Worm (Caenorhabditis elegans) whole organism, L4/young adult: ENCODE measurements around the gene fntb-1.

Source experiments
- W03F9.2 ChIP-seq: fragments of 150-350 bp; optimal IDR thresholded peaks from 2 replicates; lab custom pipeline; 2014; ENCODE audit warnings: missing biosample characterization, missing genetic modification characterization
- dao-5 ChIP-seq: sonication (generic microtip); optimal IDR thresholded peaks from 2 replicates; lab custom pipeline; 2016; ENCODE audit warnings: missing genotype, missing genetic modification characterization, moderate library complexity, missing compliant biosample characterization
- him-1 ChIP-seq: sonication (generic microtip); optimal IDR thresholded peaks from 2 replicates; lab custom pipeline; 2016; ENCODE audit warnings: missing genotype, missing genetic modification reagents, missing genetic modification characterization, missing compliant biosample characterization

- TF ChIP-seq him-1 (no peak), dao-5 (tag; lab: Kevin White, UChicago) (no peak), W03F9.2 (tag; lab: Kevin White, UChicago) (no peak)
Observed at ce11 chrV:14405647-14406046, 41.8 kb upstream of the fntb-1 start.
